Worm (Caenorhabditis elegans) whole organism, late embryonic: Measurements from ENCODE around the gene fbxa-71.
"Not testable (repeated sequence)": the region's sequence is repeated elsewhere in the genome, so short reads cannot be mapped to it uniquely, and the experiment has no call there.

Experiments used
- K02D7.2 ChIP-seq: sonication (generic microtip); optimal IDR thresholded peaks from 2 replicates; lab custom pipeline; 2017; ENCODE audit warnings: mild to moderate bottlenecking, missing genetic modification characterization, missing compliant biosample characterization
- K09A11.1 ChIP-seq: sonication (generic microtip); optimal IDR thresholded peaks from 2 replicates; lab custom pipeline; 2017; ENCODE audit warnings: antibody characterized with exemption, mild to moderate bottlenecking, missing genetic modification characterization, missing compliant biosample characterization; ENCODE audit not compliant: insufficient read depth
- ahr-1 ChIP-seq: sonication (generic microtip); optimal IDR thresholded peaks from 2 replicates; lab custom pipeline; 2016; ENCODE audit warnings: missing genetic modification characterization, missing compliant biosample characterization
- ceh-19 ChIP-seq: fragments of 200-800 bp; sonication (Bioruptor generic); optimal IDR thresholded peaks from 2 replicates; lab custom pipeline; 2018; ENCODE audit warnings: mild to moderate bottlenecking, missing genetic modification characterization, missing compliant biosample characterization
- ceh-22 ChIP-seq: sonication (generic microtip); optimal IDR thresholded peaks from 2 replicates; lab custom pipeline; 2017; ENCODE audit warnings: missing biosample characterization, missing genetic modification characterization
- ceh-24 ChIP-seq: sonication (generic microtip); optimal IDR thresholded peaks from 2 replicates; lab custom pipeline; 2016; ENCODE audit warnings: mild to moderate bottlenecking, missing genetic modification characterization, missing compliant biosample characterization
- ceh-31 ChIP-seq: sonication (generic microtip); optimal IDR thresholded peaks from 2 replicates; lab custom pipeline; 2016; ENCODE audit warnings: missing genetic modification characterization, missing compliant biosample characterization
- ceh-48 ChIP-seq: sonication (generic microtip); optimal IDR thresholded peaks from 2 replicates; lab custom pipeline; 2016; ENCODE audit warnings: missing genetic modification characterization, inconsistent platforms, missing compliant biosample characterization
- ceh-6 ChIP-seq: fragments of 200-800 bp; sonication (Bioruptor generic); optimal IDR thresholded peaks from 2 replicates; lab custom pipeline; 2018; ENCODE audit warnings: mild to moderate bottlenecking, missing genetic modification characterization, missing compliant biosample characterization
- ceh-9 ChIP-seq: sonication (generic microtip); optimal IDR thresholded peaks from 2 replicates; lab custom pipeline; 2016; ENCODE audit warnings: mild to moderate bottlenecking, missing genetic modification characterization, inconsistent platforms, missing compliant biosample characterization
- che-1 ChIP-seq: sonication (generic microtip); optimal IDR thresholded peaks from 2 replicates; lab custom pipeline; 2016; ENCODE audit warnings: mild to moderate bottlenecking, missing genetic modification characterization, missing compliant biosample characterization
- dmd-4 ChIP-seq: sonication (generic microtip); optimal IDR thresholded peaks from 2 replicates; lab custom pipeline; 2016; ENCODE audit warnings: borderline replicate concordance, missing genetic modification characterization, missing compliant biosample characterization
- dve-1 ChIP-seq: sonication (generic microtip); optimal IDR thresholded peaks from 2 replicates; lab custom pipeline; 2017; ENCODE audit warnings: antibody characterized with exemption, mild to moderate bottlenecking, missing genetic modification characterization, missing compliant biosample characterization
- elt-2 ChIP-seq: sonication (generic microtip); optimal IDR thresholded peaks from 2 replicates; lab custom pipeline; 2016; ENCODE audit warnings: missing genetic modification reagents, missing genetic modification characterization, missing compliant biosample characterization
- elt-4 ChIP-seq: sonication (generic microtip); optimal IDR thresholded peaks from 2 replicates; lab custom pipeline; 2016; ENCODE audit warnings: missing genetic modification characterization, missing compliant biosample characterization
- fax-1 ChIP-seq: sonication (generic microtip); optimal IDR thresholded peaks from 2 replicates; lab custom pipeline; 2016; ENCODE audit warnings: missing genotype, missing genetic modification characterization, missing compliant biosample characterization
- fkh-6 ChIP-seq: sonication (generic microtip); optimal IDR thresholded peaks from 2 replicates; lab custom pipeline; 2016; ENCODE audit warnings: missing genetic modification characterization, missing compliant biosample characterization
- gmeb-2 ChIP-seq: sonication (generic microtip); optimal IDR thresholded peaks from 2 replicates; lab custom pipeline; 2016; ENCODE audit warnings: missing genetic modification characterization, inconsistent platforms, missing compliant biosample characterization
- hlh-13 ChIP-seq: fragments of 200-800 bp; sonication (Bioruptor generic); optimal IDR thresholded peaks from 2 replicates; lab custom pipeline; 2018; ENCODE audit warnings: mild to moderate bottlenecking, missing genetic modification characterization, missing compliant biosample characterization
- lim-6 ChIP-seq: sonication (generic microtip); optimal IDR thresholded peaks from 2 replicates; lab custom pipeline; 2016; ENCODE audit warnings: missing genetic modification characterization, missing compliant biosample characterization
- lin-11 ChIP-seq: fragments of 200-800 bp; sonication (Bioruptor generic); optimal IDR thresholded peaks from 2 replicates; lab custom pipeline; 2018; ENCODE audit warnings: mild to moderate bottlenecking, missing genetic modification characterization, missing compliant biosample characterization
- madf-2 ChIP-seq: sonication (generic microtip); optimal IDR thresholded peaks from 2 replicates; lab custom pipeline; 2017; ENCODE audit warnings: missing genetic modification characterization, missing compliant biosample characterization
- mec-3 ChIP-seq: sonication (generic microtip); optimal IDR thresholded peaks from 2 replicates; lab custom pipeline; 2016; ENCODE audit warnings: borderline replicate concordance, missing genetic modification characterization, missing compliant biosample characterization
- odd-2 ChIP-seq: sonication (generic microtip); optimal IDR thresholded peaks from 2 replicates; lab custom pipeline; 2017; ENCODE audit warnings: antibody characterized with exemption, mild to moderate bottlenecking, missing genetic modification characterization, missing compliant biosample characterization
- pag-3 ChIP-seq: sonication (generic microtip); optimal IDR thresholded peaks from 2 replicates; lab custom pipeline; 2016; ENCODE audit warnings: missing compliant biosample characterization, missing genetic modification characterization, borderline replicate concordance
- pax-1 ChIP-seq: fragments of 150-350 bp; optimal IDR thresholded peaks from 2 replicates; lab custom pipeline; 2014; ENCODE audit warnings: missing biosample characterization, missing genetic modification characterization
- pha-4 ChIP-seq: fragments of 150-350 bp; optimal IDR thresholded peaks from 2 replicates; lab custom pipeline; 2018; ENCODE audit warnings: missing biosample characterization, missing genetic modification reagents, missing genetic modification characterization
- pqm-1 ChIP-seq: sonication (generic microtip); optimal IDR thresholded peaks from 2 replicates; lab custom pipeline; 2016; ENCODE audit warnings: missing genetic modification characterization, missing compliant biosample characterization
- ref-2 ChIP-seq: sonication (generic microtip); optimal IDR thresholded peaks from 2 replicates; lab custom pipeline; 2016; ENCODE audit warnings: missing genetic modification characterization, missing compliant biosample characterization
- sdc-2 ChIP-seq: sonication (generic microtip); optimal IDR thresholded peaks from 2 replicates; lab custom pipeline; 2016; ENCODE audit warnings: missing genotype, missing genetic modification characterization, missing compliant biosample characterization
- syd-9 ChIP-seq: sonication (generic microtip); optimal IDR thresholded peaks from 2 replicates; lab custom pipeline; 2016; ENCODE audit warnings: mild to moderate bottlenecking, missing genetic modification characterization, moderate library complexity, missing compliant biosample characterization
- tbx-2 ChIP-seq: sonication (generic microtip); optimal IDR thresholded peaks from 2 replicates; lab custom pipeline; 2016; ENCODE audit warnings: missing genetic modification characterization, missing compliant biosample characterization
- tbx-7 ChIP-seq: sonication (generic microtip); optimal IDR thresholded peaks from 2 replicates; lab custom pipeline; 2016; ENCODE audit warnings: missing genotype, missing genetic modification characterization, missing compliant biosample characterization
- unc-3 ChIP-seq, 2 experiments: fragments of 200-800 bp in 1 of 2; sonication (Bioruptor generic) in 1 of 2; sonication (generic microtip) in 1 of 2; conservative IDR thresholded peaks in 1 of 2; optimal IDR thresholded peaks in 1 of 2; 2 replicates each; pipeline versions ENCODE4 v1.3.6 to Lab custom; 2016 to 2022; ENCODE audit warnings: missing compliant biosample characterization in 2 of 2, missing genetic modification characterization in 2 of 2, missing genetic modification reagents in 1 of 2
- unc-42 ChIP-seq: sonication (generic microtip); optimal IDR thresholded peaks from 2 replicates; lab custom pipeline; 2016; ENCODE audit warnings: missing genotype, missing genetic modification characterization, missing compliant biosample characterization
- unc-55 ChIP-seq: sonication (generic microtip); optimal IDR thresholded peaks from 2 replicates; lab custom pipeline; 2017; ENCODE audit warnings: missing biosample characterization, missing genetic modification reagents, missing genetic modification characterization
- unc-86 ChIP-seq: sonication (generic microtip); optimal IDR thresholded peaks from 2 replicates; lab custom pipeline; 2016; ENCODE audit warnings: missing genetic modification characterization, missing compliant biosample characterization
- zip-5 ChIP-seq: sonication (generic microtip); optimal IDR thresholded peaks from 2 replicates; lab custom pipeline; 2016; ENCODE audit warnings: missing genetic modification characterization, missing compliant biosample characterization

The fbxa-71 gene

ce11 chrIII:2251348-2251747 lies 4.3 kb upstream of the fbxa-71 start, which contains the start of gene fbxa-7:
fbxa-7 (minus strand) TSS chrIII:2251448.
- TF ChIP-seq K02D7.2 (tag; lab: Kevin White, UChicago) (no peak), tbx-2 (tag; lab: Kevin White, UChicago) (no peak), gmeb-2 (tag; lab: Kevin White, UChicago) (no peak), ceh-31 (tag; lab: Kevin White, UChicago) (no peak), pax-1 (tag; lab: Kevin White, UChicago) (no peak), unc-86 (tag; lab: Kevin White, UChicago) (no peak), lin-11 (tag; lab: Kevin White, UChicago) (no peak), ceh-22 (tag; lab: Kevin White, UChicago) (no peak), pqm-1 (tag; lab: Kevin White, UChicago) (no peak), lim-6 (tag; lab: Kevin White, UChicago) (no peak), syd-9 (tag; lab: Kevin White, UChicago) (no peak), pag-3 (tag; lab: Kevin White, UChicago) (no peak), mec-3 (tag; lab: Kevin White, UChicago) (no peak), unc-42 (no peak), elt-2 (tag; lab: Kevin White, UChicago) (no peak), dmd-4 (tag; lab: Kevin White, UChicago) (no peak), unc-55 (no peak), ceh-24 (tag; lab: Kevin White, UChicago) (no peak)
- TF ChIP-seq, all 69 proteins: peak for 0

ce11 chrIII:2253027-2253499 lies 2.6 kb upstream of the fbxa-71 start, which contains the start of gene fbxa-73:
fbxa-73 (plus strand) TSS chrIII:2253449.
- TF ChIP-seq elt-2 (tag; lab: Kevin White, UChicago) (peak; percentile 53), pag-3 (tag; lab: Kevin White, UChicago) (no peak)
- TF ChIP-seq, all 69 proteins: peak for 1

- TF ChIP-seq gmeb-2 (tag; lab: Kevin White, UChicago) = no peak
Observed at ce11 chrIII:2258863-2259262, 3.2 kb downstream of the fbxa-71 start, which contains the start of gene fbxa-43. fbxa-43 (minus strand) TSS chrIII:2258963.

DNA sequence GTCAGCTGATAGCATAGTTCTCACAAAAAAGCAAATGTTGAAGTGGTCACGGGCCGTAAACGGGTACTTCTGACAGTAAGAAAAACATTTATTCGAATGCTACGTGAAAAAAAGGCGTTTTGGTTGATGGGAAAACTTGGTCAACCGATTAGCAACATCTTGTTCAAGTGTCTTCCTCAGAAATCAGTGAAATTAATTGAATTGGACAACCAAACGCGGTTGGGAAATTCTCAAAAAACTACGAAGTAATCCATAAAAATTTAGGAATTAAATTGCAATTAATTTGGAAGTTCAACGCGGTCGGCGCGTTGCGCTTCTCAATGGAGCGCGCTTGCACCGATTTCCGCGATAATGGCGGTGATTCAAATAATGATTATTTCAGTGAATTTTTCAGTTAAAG lies 3.7 kb downstream of the fbxa-71 start:
- TF ChIP-seq K02D7.2 (tag; lab: Kevin White, UChicago) = no peak
- no peak for TF ChIP-seq unc-55
- no peak for TF ChIP-seq pha-4 (tag; lab: Kevin White, UChicago)
- TF ChIP-seq hlh-13 (GFP tag; lab: Kevin White, UChicago) = no peak
- no peak for TF ChIP-seq sdc-2 (tag; lab: Kevin White, UChicago)
- TF ChIP-seq odd-2 (tag; lab: Kevin White, UChicago) = no peak
- no peak for TF ChIP-seq tbx-7 (tag; lab: Kevin White, UChicago)
- no peak for TF ChIP-seq elt-4 (tag; lab: Kevin White, UChicago)
- TF ChIP-seq ceh-19 (GFP tag; lab: Kevin White, UChicago) = no peak
- no peak for TF ChIP-seq dve-1 (tag; lab: Kevin White, UChicago)
- TF ChIP-seq che-1 (tag; lab: Kevin White, UChicago) = no peak
- TF ChIP-seq ceh-31 (tag; lab: Kevin White, UChicago) = no peak
- TF ChIP-seq, all 69 proteins: peak for 0

- TF ChIP-seq ceh-31 (tag; lab: Kevin White, UChicago); unc-42; ceh-9: not testable (repeated sequence)
Observed at ce11 chrIII:2261353-2261752, 5.7 kb downstream of the fbxa-71 start, which contains the start of gene fbxa-42. fbxa-42 (minus strand) TSS chrIII:2261453.

ce11 chrIII:2262942-2263341 lies 7.3 kb downstream of the fbxa-71 start, which contains the start of gene Y54F10BM.6:
Y54F10BM.6 (plus strand) TSS chrIII:2263242.
- TF ChIP-seq ref-2 (no peak), fkh-6 (tag; lab: Kevin White, UChicago) (no peak), K09A11.1 (tag; lab: Kevin White, UChicago) (no peak), unc-42 (no peak), dmd-4 (tag; lab: Kevin White, UChicago) (no peak), unc-86 (tag; lab: Kevin White, UChicago) (no peak), ceh-48 (tag; lab: Kevin White, UChicago) (no peak), tbx-2 (tag; lab: Kevin White, UChicago) (no peak), hlh-13 (GFP tag; lab: Kevin White, UChicago) (no peak), fax-1 (tag; lab: Kevin White, UChicago) (no peak), zip-5 (tag; lab: Kevin White, UChicago) (no peak), ceh-6 (GFP tag; lab: Kevin White, UChicago) (no peak), unc-3 (GFP tag; conservative IDR thresholded peaks at IDR 0.05; lab: Robert Waterston, UW) (no peak), unc-3 (tag; optimal IDR thresholded peaks at IDR 0.05; lab: Kevin White, UChicago) (no peak), ahr-1 (no peak), ceh-9 (no peak), pag-3 (tag; lab: Kevin White, UChicago) (no peak), tbx-7 (tag; lab: Kevin White, UChicago) (no peak), lim-6 (tag; lab: Kevin White, UChicago) (no peak), syd-9 (tag; lab: Kevin White, UChicago) (no peak), madf-2 (no peak)
